Fruit fly (Drosophila melanogaster): ENCODE results near the gene mRpL13.

Gene mRpL13

dm6 chr2L:18808754-18809329, 50.2 kb downstream of the mRpL13 start:
- TF ChIP-seq CG8478 (optimal IDR thresholded peaks at IDR 0.05): no peak
- TF ChIP-seq CTCF (optimal IDR thresholded peaks at IDR 0.05): no peak
